Worm (Caenorhabditis elegans): ENCODE results near the gene rbmx-2.
A peak's percentile ranks its signal among the peaks of the same experiment; 100 is the strongest.

Gene rbmx-2

ce11 chrII:6198468-6198867, 1.7 kb upstream of the rbmx-2 start, which contains the start of gene szy-4 (continued):
- TF ChIP-seq nhr-76 (tag; optimal IDR thresholded peaks at IDR 0.05), result no peak
- TF ChIP-seq nhr-28 (tag; optimal IDR thresholded peaks at IDR 0.05), result no peak
- no peak for TF ChIP-seq pqm-1 (tag; optimal IDR thresholded peaks at IDR 0.05)

- TF ChIP-seq elt-3 (tag; optimal IDR thresholded peaks at IDR 0.05), result no peak
- no peak for TF ChIP-seq mef-2 (tag; optimal IDR thresholded peaks at IDR 0.05)
- TF ChIP-seq nhr-19 (GFP tag; conservative IDR thresholded peaks at IDR 0.05), result no peak
- TF ChIP-seq sox-4 (tag; optimal IDR thresholded peaks at IDR 0.05), result no peak
- TF ChIP-seq unc-130 (tag; optimal IDR thresholded peaks at IDR 0.05), result no peak
- no peak for TF ChIP-seq egl-27 (tag; optimal IDR thresholded peaks at IDR 0.05)
- no peak for TF ChIP-seq irx-1 (tag; optimal IDR thresholded peaks at IDR 0.05)
- TF ChIP-seq isw-1 (GFP tag; IDR thresholded peaks at IDR 0.05), result no peak
- TF ChIP-seq fos-1 (tag; optimal IDR thresholded peaks at IDR 0.05), result no peak
- TF ChIP-seq hlh-4 (tag; optimal IDR thresholded peaks at IDR 0.05), result no peak
- no peak for TF ChIP-seq pax-3 (tag; optimal IDR thresholded peaks at IDR 0.05)
- no peak for TF ChIP-seq lin-13 (GFP tag; optimal IDR thresholded peaks at IDR 0.05)
These were observed 4.3 kb downstream of the rbmx-2 start, which contains the start of gene cpb-2 for ce11 chrII:6192484-6192883. TSS of gene cpb-2 (plus strand) at chrII:6192784.

- TF ChIP-seq tbx-2 (tag; optimal IDR thresholded peaks at IDR 0.05), result no peak
- no peak for TF ChIP-seq elt-3 (tag; optimal IDR thresholded peaks at IDR 0.05)
- TF ChIP-seq efl-1 (optimal IDR thresholded peaks at IDR 0.05), result no peak
- TF ChIP-seq efl-1 (GFP tag; optimal IDR thresholded peaks at IDR 0.05 in 1 of 2), result peak in 1 of 2 experiments; percentile 36
- TF ChIP-seq nhr-47 (tag; optimal IDR thresholded peaks at IDR 0.05), result no peak
- no peak for TF ChIP-seq ceh-90 (tag; optimal IDR thresholded peaks at IDR 0.05)
- TF ChIP-seq nhr-84 (tag; optimal IDR thresholded peaks at IDR 0.05), result no peak
- TF ChIP-seq mab-9 (GFP tag; IDR thresholded peaks at IDR 0.05), result no peak
- no peak for TF ChIP-seq sptf-1 (tag; optimal IDR thresholded peaks at IDR 0.05)
- no peak for TF ChIP-seq sup-37 (GFP tag; optimal IDR thresholded peaks at IDR 0.05)
- TF ChIP-seq lin-14 (GFP tag; optimal IDR thresholded peaks at IDR 0.05), result peak; percentile 4
- TF ChIP-seq lin-35 (GFP tag; optimal IDR thresholded peaks at IDR 0.05), result no peak
- no peak for TF ChIP-seq fkh-8 (tag; optimal IDR thresholded peaks at IDR 0.05)
These were observed 5.5 kb downstream of the rbmx-2 start, which contains the start of gene fkh-8 for ce11 chrII:6191293-6191692. TSS of gene fkh-8 (minus strand) at chrII:6191393.

ce11 chrII:6190770-6191169, 6.0 kb downstream of the rbmx-2 start:
- TF ChIP-seq rnt-1 (tag; optimal IDR thresholded peaks at IDR 0.05) (no peak), nhr-71 (tag; optimal IDR thresholded peaks at IDR 0.05) (peak; percentile 1), nhr-47 (tag; optimal IDR thresholded peaks at IDR 0.05) (peak; percentile 17)

- TF ChIP-seq isw-1 (GFP tag; IDR thresholded peaks at IDR 0.05) (no peak), lsy-2 (tag; optimal IDR thresholded peaks at IDR 0.05) (peak; percentile 4 to 35), nhr-71 (tag; optimal IDR thresholded peaks at IDR 0.05) (peak; percentile 48), unc-130 (tag; optimal IDR thresholded peaks at IDR 0.05) (peak; percentile 54), blmp-1 (tag; optimal IDR thresholded peaks at IDR 0.05) (peak; percentile 45), rnt-1 (tag; optimal IDR thresholded peaks at IDR 0.05) (peak; percentile 41), xbp-1 (tag; optimal IDR thresholded peaks at IDR 0.05) (no peak), snu-23 (GFP tag; optimal IDR thresholded peaks at IDR 0.05) (peak; percentile 20), unc-62 (GFP tag; optimal IDR thresholded peaks at IDR 0.05) (no peak), efl-3 (GFP tag; optimal IDR thresholded peaks at IDR 0.05) (no peak), lin-14 (GFP tag; optimal IDR thresholded peaks at IDR 0.05) (peak; percentile 70)
These were observed 15.4 kb downstream of the rbmx-2 start for ce11 chrII:6181337-6181736.

All from whole organism, L1 larva.